Fruit fly (Drosophila melanogaster) whole organism, pupa: ENCODE data around the gene PIG-Wb.

Experiments
- CG12605 ChIP-seq: fragments of 200-800 bp; sonication (Bioruptor generic); IDR thresholded peaks from 2 replicates; pipeline ENCODE4 v1.3.6; 2022; ENCODE audit warnings: missing biosample characterization, missing genetic modification characterization
- CG13204 ChIP-seq: fragments of 200-800 bp; sonication (Bioruptor generic); optimal IDR thresholded peaks from 2 replicates; lab custom pipeline; 2018; ENCODE audit warnings: missing biosample characterization, mild to moderate bottlenecking, missing genetic modification characterization, moderate library complexity
- CG14655 ChIP-seq: fragments of 200-800 bp; sonication (Bioruptor generic); optimal IDR thresholded peaks from 3 replicates; lab custom pipeline; 2017; ENCODE audit warnings: mild to moderate bottlenecking, missing biosample characterization, missing genetic modification reagents, missing genetic modification characterization
- CG32121 ChIP-seq: fragments of 200-800 bp; sonication (Bioruptor generic); IDR thresholded peaks from 2 replicates; pipeline ENCODE4 v1.3.6; 2022; ENCODE audit warnings: missing biosample characterization, missing genetic modification characterization
- CG34367 ChIP-seq: fragments of 200-800 bp; sonication (Bioruptor generic); optimal IDR thresholded peaks from 2 replicates; lab custom pipeline; 2018; ENCODE audit warnings: missing biosample characterization, mild to moderate bottlenecking, missing genetic modification characterization
- CG8301 ChIP-seq: fragments of 200-800 bp; sonication (Bioruptor generic); optimal IDR thresholded peaks from 2 replicates; lab custom pipeline; 2018; ENCODE audit warnings: missing biosample characterization, mild to moderate bottlenecking, missing genetic modification characterization
- EcR ChIP-seq: fragments of 200-800 bp; sonication (Bioruptor generic); optimal IDR thresholded peaks from 3 replicates; lab custom pipeline; 2019; ENCODE audit warnings: missing biosample characterization, missing genetic modification characterization, mild to moderate bottlenecking, moderate library complexity, missing genetic modification reagents
- Pif1A ChIP-seq: fragments of 200-800 bp; sonication (Bioruptor generic); optimal IDR thresholded peaks from 3 replicates; lab custom pipeline; 2016; ENCODE audit warnings: missing biosample characterization, missing genetic modification characterization
- Pif1B ChIP-seq: fragments of 200-800 bp; sonication (Bioruptor generic); optimal IDR thresholded peaks from 3 replicates; lab custom pipeline; 2016; ENCODE audit warnings: missing biosample characterization, missing genetic modification characterization
- Snoo ChIP-seq: fragments of 200-800 bp; sonication (Bioruptor generic); optimal IDR thresholded peaks from 3 replicates; lab custom pipeline; 2017; ENCODE audit warnings: missing biosample characterization, mild to moderate bottlenecking, missing genetic modification characterization, inconsistent platforms
- fd96Ca ChIP-seq: fragments of 200-800 bp; sonication (Bioruptor generic); IDR thresholded peaks from 3 replicates; pipeline ENCODE4 v1.3.6; 2022; ENCODE audit warnings: missing biosample characterization, missing genetic modification characterization
- gl ChIP-seq: fragments of 200-800 bp; sonication (Bioruptor generic); optimal IDR thresholded peaks from 2 replicates; lab custom pipeline; 2018; ENCODE audit warnings: missing biosample characterization, mild to moderate bottlenecking, missing genetic modification characterization

- no peak for TF ChIP-seq CG14655 (GFP tag; lab: Kevin White, UChicago)
- peak; percentile 51 for TF ChIP-seq gl (tag; lab: Kevin White, UChicago)
- no peak for TF ChIP-seq CG34367 (tag; lab: Kevin White, UChicago)
- no peak for TF ChIP-seq Pif1B (GFP tag; lab: Kevin White, UChicago)
- no peak for TF ChIP-seq EcR
- no peak for TF ChIP-seq fd96Ca
- no peak for TF ChIP-seq Snoo (tag; lab: Kevin White, UChicago)
- no peak for TF ChIP-seq CG12605
- TF ChIP-seq Pif1A, result no peak
- TF ChIP-seq CG13204 (GFP tag; lab: Kevin White, UChicago), result no peak
- no peak for TF ChIP-seq CG32121 (GFP tag; lab: Robert Waterston, UW)
- TF ChIP-seq CG8301 (tag; lab: Kevin White, UChicago), result no peak
Measured at dm6 chr3L:1754262-1754661, 16.4 kb upstream of the PIG-Wb start.
